Fruit fly (Drosophila melanogaster): Measurements from ENCODE around the gene tnc.

tnc gene

DNA sequence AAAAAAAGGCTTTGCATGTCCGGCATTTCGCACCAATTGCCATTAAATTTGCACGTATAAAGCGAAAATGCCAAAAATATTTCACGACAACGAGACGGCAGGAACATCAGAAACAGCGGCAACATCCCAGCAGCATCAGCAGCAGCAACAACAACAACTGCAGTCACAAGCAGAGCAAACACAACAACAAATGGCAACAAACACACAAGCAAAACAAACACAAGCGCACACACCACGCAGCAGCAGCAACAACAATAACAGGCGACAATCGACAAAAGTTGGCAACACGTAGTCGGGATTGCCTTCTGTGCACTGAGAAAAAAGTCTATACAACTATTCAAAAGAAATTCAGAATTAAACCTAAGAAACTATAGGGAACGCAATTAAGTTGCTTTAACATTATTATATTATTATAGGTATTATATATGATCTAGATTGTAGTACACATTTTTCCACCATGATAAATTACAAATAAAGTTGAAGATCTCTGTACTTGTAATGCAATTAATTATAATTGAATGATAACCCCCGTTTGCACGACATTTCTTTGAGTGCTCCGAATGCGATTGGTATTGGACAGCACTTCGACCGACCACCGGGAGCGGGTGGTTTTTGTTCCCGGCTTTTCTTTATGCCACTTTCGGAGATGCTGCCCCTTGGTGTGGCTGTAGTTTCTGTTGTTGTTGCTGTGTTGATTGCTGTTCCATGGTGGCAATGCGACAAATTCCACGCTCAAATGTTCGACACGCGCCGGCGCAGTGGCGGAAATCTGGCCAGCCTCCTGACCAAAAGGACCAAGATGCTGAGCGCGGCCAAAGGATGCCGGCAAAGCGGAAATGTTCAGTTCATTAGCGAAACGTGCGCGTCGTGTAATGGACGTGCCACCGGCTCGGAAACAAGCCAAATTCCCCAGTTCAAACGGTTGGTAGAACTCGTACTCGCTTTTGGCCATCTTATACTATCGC, at the start of gene tnc (continued):
- TF ChIP-seq NFAT (GFP tag; IDR thresholded peaks at IDR 0.05) (no peak), Lim3 (GFP tag; IDR thresholded peaks at IDR 0.05) (no peak), tll (GFP tag; optimal IDR thresholded peaks at IDR 0.05) (no peak), CG9609 (GFP tag; optimal IDR thresholded peaks at IDR 0.05) (no peak), jing (GFP tag; optimal IDR thresholded peaks at IDR 0.05) (no peak), CG10209 (GFP tag; optimal IDR thresholded peaks at IDR 0.05) (peak; percentile 46), CG2712 (tag; optimal IDR thresholded peaks at IDR 0.05) (peak; percentile 69), lilli (GFP tag; optimal IDR thresholded peaks at IDR 0.05) (no peak), CkIIα-i1 (GFP tag; IDR thresholded peaks at IDR 0.05) (no peak), CG12942 (GFP tag; optimal IDR thresholded peaks at IDR 0.05) (peak; percentile 16), grau (tag; optimal IDR thresholded peaks at IDR 0.05) (peak; percentile 71), mirr (GFP tag; optimal IDR thresholded peaks at IDR 0.05) (no peak), sob (GFP tag; IDR thresholded peaks at IDR 0.05) (no peak), CG16815 (GFP tag; optimal IDR thresholded peaks at IDR 0.05) (peak; percentile 38), NC2α (GFP tag; optimal IDR thresholded peaks at IDR 0.05) (no peak), CG1603 (tag; optimal IDR thresholded peaks at IDR 0.05) (no peak), CG31224 (GFP tag; IDR thresholded peaks at IDR 0.05) (no peak), Atf-2 (GFP tag; optimal IDR thresholded peaks at IDR 0.05) (no peak), Neu2 (GFP tag; optimal IDR thresholded peaks at IDR 0.05; ENCODE audit: borderline replicate concordance) (no peak), croc (GFP tag; conservative IDR thresholded peaks at IDR 0.05) (no peak), CG10979 (tag; optimal IDR thresholded peaks at IDR 0.05) (peak; percentile 56), CG6813 (GFP tag; optimal IDR thresholded peaks at IDR 0.05) (no peak), Dfd (GFP tag; optimal IDR thresholded peaks at IDR 0.05) (peak in 1 of 2 experiments; percentile 54), kni (GFP tag; optimal IDR thresholded peaks at IDR 0.05) (no peak), CG12155 (GFP tag; optimal IDR thresholded peaks at IDR 0.05) (no peak), CG16779 (GFP tag; IDR thresholded peaks at IDR 0.05) (no peak), Drgx (GFP tag; IDR thresholded peaks at IDR 0.05) (peak; percentile 76), tin (GFP tag; optimal IDR thresholded peaks at IDR 0.05) (peak; percentile 15), danr (GFP tag; IDR thresholded peaks at IDR 0.05) (no peak), Bgb (GFP tag; IDR thresholded peaks at IDR 0.05; ENCODE audit: partially characterized antibody) (no peak), sim (GFP tag; IDR thresholded peaks at IDR 0.05) (no peak), dpn (GFP tag; optimal IDR thresholded peaks at IDR 0.05) (peak in 1 of 2 experiments; percentile 29), CG13775 (GFP tag; optimal IDR thresholded peaks at IDR 0.05) (peak; percentile 18), bigmax (GFP tag; optimal IDR thresholded peaks at IDR 0.05) (no peak), CG2202 (tag; optimal IDR thresholded peaks at IDR 0.05) (no peak), CG13424 (tag; optimal IDR thresholded peaks at IDR 0.05) (peak; percentile 66), Fer1 (GFP tag; optimal IDR thresholded peaks at IDR 0.05) (no peak), NfI (GFP tag; optimal IDR thresholded peaks at IDR 0.05) (peak; percentile 42), pb (GFP tag; optimal IDR thresholded peaks at IDR 0.05) (no peak), yki (optimal IDR thresholded peaks at IDR 0.05) (no peak), inv (GFP tag; IDR thresholded peaks at IDR 0.05; ENCODE audit: partially characterized antibody) (no peak), CG13624 (GFP tag; optimal IDR thresholded peaks at IDR 0.05) (no peak), CG6175 (GFP tag; IDR thresholded peaks at IDR 0.05) (no peak), Ets65A (GFP tag) (no peak), kah (GFP tag; optimal IDR thresholded peaks at IDR 0.05) (no peak), CG5953 (GFP tag; IDR thresholded peaks at IDR 0.05) (no peak), Aef1 (GFP tag; IDR thresholded peaks at IDR 0.05) (peak; percentile 30; the same call in 1 of the 3 replicates), fru (optimal IDR thresholded peaks at IDR 0.05) (no peak), Jarid2 (GFP tag; optimal IDR thresholded peaks at IDR 0.05) (peak; percentile 17), Bteb2 (GFP tag; optimal IDR thresholded peaks at IDR 0.05) (no peak)
